Fruit fly (Drosophila melanogaster): Measurements from ENCODE around the gene CG7715.

- TF ChIP-seq EcR (GFP tag; optimal IDR thresholded peaks at IDR 0.05), result no peak
- no peak for TF ChIP-seq psq (optimal IDR thresholded peaks at IDR 0.05)
Observed at dm6 chr3R:18680332-18680731, 47.9 kb downstream of the CG7715 start, which contains the start of the genes CG46318 and ChT.

Measured in whole organism.